Worm (Caenorhabditis elegans) whole organism, L3 larva: Measurements from ENCODE around the gene srh-116.

Experiments used
- aly-2 ChIP-seq: fragments of 150-350 bp; optimal IDR thresholded peaks from 2 replicates; lab custom pipeline; 2014; ENCODE audit warnings: missing biosample characterization, missing genetic modification characterization
- ama-1 ChIP-seq: fragments of 150-350 bp; optimal IDR thresholded peaks from 2 replicates; lab custom pipeline; 2018
- egl-27 ChIP-seq: sonication (generic microtip); optimal IDR thresholded peaks from 4 replicates; lab custom pipeline; 2017; ENCODE audit warnings: missing biosample characterization, missing genetic modification reagents, missing genetic modification characterization
- elt-2 ChIP-seq: sonication (generic microtip); optimal IDR thresholded peaks from 2 replicates; lab custom pipeline; 2016; ENCODE audit warnings: missing genetic modification reagents, mild to moderate bottlenecking, missing genetic modification characterization, missing compliant biosample characterization
- lin-15B ChIP-seq: fragments of 150-350 bp; optimal IDR thresholded peaks from 2 replicates; lab custom pipeline; 2014; ENCODE audit warnings: missing biosample characterization, missing genetic modification characterization
- lin-39 ChIP-seq: fragments of 150-350 bp; optimal IDR thresholded peaks from 2 replicates; lab custom pipeline; 2018; ENCODE audit warnings: missing biosample characterization, missing genetic modification reagents, missing genetic modification characterization
- mdl-1 ChIP-seq: fragments of 150-350 bp; optimal IDR thresholded peaks from 2 replicates; lab custom pipeline; 2014; ENCODE audit warnings: missing biosample characterization, missing genetic modification characterization
- nhr-76 ChIP-seq: fragments of 150-350 bp; sonication (generic microtip); optimal IDR thresholded peaks from 5 replicates; lab custom pipeline; 2014; ENCODE audit warnings: missing biosample characterization, missing genetic modification characterization
- snpc-4 ChIP-seq: fragments of 150-350 bp; optimal IDR thresholded peaks from 2 replicates; lab custom pipeline; 2014; ENCODE audit warnings: missing biosample characterization, missing genetic modification characterization
- unc-39 ChIP-seq: sonication (generic microtip); optimal IDR thresholded peaks from 4 replicates; lab custom pipeline; 2017; ENCODE audit warnings: missing biosample characterization, missing genetic modification characterization
- unc-62 ChIP-seq: fragments of 150-350 bp; sonication (generic microtip); optimal IDR thresholded peaks from 4 replicates; lab custom pipeline; 2014; ENCODE audit warnings: missing biosample characterization, missing genetic modification reagents, missing genetic modification characterization

DNA sequence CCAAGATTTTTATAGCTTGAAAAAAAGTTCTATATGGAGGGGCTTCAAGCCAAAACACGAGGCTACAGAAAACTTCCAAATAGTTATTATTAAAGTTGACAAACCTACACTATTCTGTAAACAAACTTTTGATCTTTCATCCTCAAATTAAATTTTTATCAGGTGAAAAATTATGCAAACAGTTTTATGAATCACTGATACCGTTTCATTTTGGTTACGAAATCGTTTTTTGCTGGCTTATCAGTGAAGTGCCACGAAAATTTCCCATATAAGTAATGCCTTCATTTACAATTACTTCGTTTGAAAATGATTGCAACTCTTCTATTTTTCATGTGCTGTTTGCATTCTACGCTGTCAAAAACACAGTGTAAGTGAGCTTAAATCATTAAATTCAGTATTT, 16.1 kb downstream of the srh-116 start, which contains the start of gene T19C9.8:
- TF ChIP-seq unc-39 (tag; lab: Kevin White, UChicago) (no peak), ama-1 (lab: Kevin White, UChicago) (no peak), egl-27 (tag; lab: Kevin White, UChicago) (no peak), aly-2 (no peak), snpc-4 (tag; lab: Kevin White, UChicago) (no peak), mdl-1 (no peak), unc-62 (GFP tag; lab: Kevin White, UChicago) (no peak), nhr-76 (tag; lab: Kevin White, UChicago) (no peak), lin-15B (no peak), elt-2 (tag; lab: Kevin White, UChicago) (peak; percentile 94), lin-39 (tag; lab: Kevin White, UChicago) (no peak)
